Worm (Caenorhabditis elegans) whole organism, L1 larva: Measurements from ENCODE around the gene zip-1.

Experiments used
- C34B4.2 ChIP-seq: sonication (generic microtip); optimal IDR thresholded peaks from 2 replicates; lab custom pipeline; 2017; ENCODE audit warnings: mild to moderate bottlenecking, missing genetic modification characterization, missing compliant biosample characterization
- Y116A8C.19 ChIP-seq: sonication (generic microtip); optimal IDR thresholded peaks from 2 replicates; lab custom pipeline; 2016; ENCODE audit warnings: missing compliant biosample characterization, missing genetic modification characterization, borderline replicate concordance
- ama-1 ChIP-seq: fragments of 150-350 bp; optimal IDR thresholded peaks from 2 replicates; lab custom pipeline; 2014
- blmp-1 ChIP-seq: fragments of 150-350 bp; optimal IDR thresholded peaks from 2 replicates; lab custom pipeline; 2014; ENCODE audit warnings: missing biosample characterization, missing genetic modification characterization
- ceh-8 ChIP-seq: fragments of 200-800 bp; sonication (Bioruptor generic); optimal IDR thresholded peaks from 2 replicates; lab custom pipeline; 2018; ENCODE audit warnings: mild to moderate bottlenecking, missing genetic modification characterization, moderate library complexity, missing compliant biosample characterization
- dpl-1 ChIP-seq, 3 experiments: fragments of 150-350 bp in 2 of 3; sonication (generic microtip) in 1 of 3; optimal IDR thresholded peaks; 2 replicates each; lab custom pipeline; 2014 to 2017; ENCODE audit warnings: missing biosample characterization in 3 of 3, missing genetic modification characterization in 3 of 3, missing genetic modification reagents in 3 of 3
- efl-1 ChIP-seq, 4 experiments: fragments of 150-350 bp; optimal IDR thresholded peaks in 3 of 4; peaks in 1 of 4; 1 replicate in 1 of 4; 2 replicates in 3 of 4; lab custom pipeline; 2014; ENCODE audit warnings: missing biosample characterization in 2 of 4, missing genetic modification characterization in 2 of 4, missing genetic modification reagents in 2 of 4
- efl-3 ChIP-seq: fragments of 200-800 bp; sonication (Bioruptor generic); optimal IDR thresholded peaks from 2 replicates; lab custom pipeline; 2018; ENCODE audit warnings: mild to moderate bottlenecking, missing genetic modification characterization, missing compliant biosample characterization
- elt-2 ChIP-seq: sonication (generic microtip); optimal IDR thresholded peaks from 2 replicates; lab custom pipeline; 2016; ENCODE audit warnings: missing genetic modification characterization, mild to moderate bottlenecking, inconsistent platforms, missing compliant biosample characterization, missing genetic modification reagents
- elt-3 ChIP-seq, 6 experiments: fragments of 150-350 bp in 1 of 6; sonication (generic microtip); optimal IDR thresholded peaks; 2 replicates each; lab custom pipeline; 2017 to 2018; ENCODE audit warnings: missing biosample characterization in 6 of 6, missing genetic modification characterization in 6 of 6, inconsistent platforms in 1 of 6
- fkh-4 ChIP-seq: sonication (generic microtip); optimal IDR thresholded peaks from 2 replicates; lab custom pipeline; 2016; ENCODE audit warnings: missing compliant biosample characterization, missing genetic modification characterization, borderline replicate concordance
- grh-1 ChIP-seq: fragments of 200-800 bp; sonication (Bioruptor generic); IDR thresholded peaks from 2 replicates; pipeline ENCODE4 v1.3.6; 2022; ENCODE audit warnings: missing genetic modification reagents, missing genetic modification characterization, missing compliant biosample characterization
- hlh-17 ChIP-seq: fragments of 200-800 bp; sonication (Bioruptor generic); optimal IDR thresholded peaks from 2 replicates; lab custom pipeline; 2018; ENCODE audit warnings: missing genetic modification characterization, mild to moderate bottlenecking, missing compliant biosample characterization, moderate library complexity, borderline replicate concordance
- isw-1 ChIP-seq: fragments of 200-800 bp; sonication (Bioruptor generic); IDR thresholded peaks from 2 replicates; pipeline ENCODE4 v1.3.6; 2022; ENCODE audit warnings: missing genetic modification characterization, missing compliant biosample characterization
- jun-1 ChIP-seq: fragments of 150-350 bp; optimal IDR thresholded peaks from 2 replicates; lab custom pipeline; 2014; ENCODE audit warnings: missing biosample characterization, missing genetic modification reagents, missing genetic modification characterization
- lin-15B ChIP-seq: fragments of 150-350 bp; sonication (generic microtip); optimal IDR thresholded peaks from 3 replicates; lab custom pipeline; 2014; ENCODE audit warnings: missing biosample characterization, missing genetic modification characterization
- lin-35 ChIP-seq, 2 experiments: fragments of 150-350 bp; optimal IDR thresholded peaks; 2 replicates each; lab custom pipeline; 2014; ENCODE audit warnings: missing biosample characterization in 2 of 2, missing genetic modification characterization in 2 of 2, missing genetic modification reagents in 2 of 2
- lin-39 ChIP-seq: fragments of 150-350 bp; optimal IDR thresholded peaks from 2 replicates; lab custom pipeline; 2014; ENCODE audit warnings: missing biosample characterization, missing genetic modification reagents, missing genetic modification characterization
- lsy-2 ChIP-seq, 2 experiments: fragments of 150-350 bp; optimal IDR thresholded peaks; 2 replicates each; lab custom pipeline; 2014; ENCODE audit warnings: missing biosample characterization in 2 of 2, missing genetic modification characterization in 2 of 2
- mab-9 ChIP-seq: fragments of 200-800 bp; sonication (Bioruptor generic); IDR thresholded peaks from 2 replicates; pipeline ENCODE4 v1.3.6; 2022; ENCODE audit warnings: missing genetic modification reagents, missing genetic modification characterization, missing compliant biosample characterization
- mdl-1 ChIP-seq, 2 experiments: fragments of 150-350 bp; optimal IDR thresholded peaks; 2 replicates each; lab custom pipeline; 2014 to 2017; ENCODE audit warnings: missing biosample characterization in 2 of 2, missing genetic modification characterization in 2 of 2, inconsistent platforms in 1 of 2
- mef-2 ChIP-seq: fragments of 150-350 bp; optimal IDR thresholded peaks from 2 replicates; lab custom pipeline; 2014; ENCODE audit warnings: missing biosample characterization, missing genetic modification characterization
- nhr-11 ChIP-seq: fragments of 150-350 bp; optimal IDR thresholded peaks from 2 replicates; lab custom pipeline; 2014; ENCODE audit warnings: missing biosample characterization, missing genetic modification characterization
- nhr-12 ChIP-seq: sonication (generic microtip); optimal IDR thresholded peaks from 2 replicates; lab custom pipeline; 2017; ENCODE audit warnings: missing biosample characterization, missing genetic modification characterization
- nhr-19 ChIP-seq: fragments of 200-800 bp; sonication (Bioruptor generic); conservative IDR thresholded peaks from 2 replicates; pipeline ENCODE4 v1.3.6; 2022; ENCODE audit warnings: missing genetic modification characterization, missing compliant biosample characterization
- nhr-47 ChIP-seq: sonication (generic microtip); optimal IDR thresholded peaks from 2 replicates; lab custom pipeline; 2016; ENCODE audit warnings: mild to moderate bottlenecking, missing genetic modification characterization, moderate library complexity, missing compliant biosample characterization
- nhr-71 ChIP-seq: sonication (generic microtip); optimal IDR thresholded peaks from 2 replicates; lab custom pipeline; 2016; ENCODE audit warnings: mild to moderate bottlenecking, missing genetic modification characterization, moderate library complexity, missing compliant biosample characterization
- nhr-77 ChIP-seq: fragments of 150-350 bp; optimal IDR thresholded peaks from 2 replicates; lab custom pipeline; 2014; ENCODE audit warnings: missing biosample characterization, missing genetic modification characterization
- nhr-85 ChIP-seq: sonication (generic microtip); peaks from one replicate; lab custom pipeline; 2016; ENCODE audit warnings: missing genetic modification characterization, inconsistent platforms, missing compliant biosample characterization
- nhr-90 ChIP-seq: sonication (generic microtip); optimal IDR thresholded peaks from 2 replicates; lab custom pipeline; 2016; ENCODE audit warnings: mild to moderate bottlenecking, missing genetic modification characterization, missing compliant biosample characterization; ENCODE audit not compliant: poor library complexity
- skn-1 ChIP-seq: fragments of 150-350 bp; optimal IDR thresholded peaks from 2 replicates; lab custom pipeline; 2014; ENCODE audit warnings: missing biosample characterization, missing genetic modification characterization
- snpc-4 ChIP-seq: fragments of 150-350 bp; optimal IDR thresholded peaks from 2 replicates; lab custom pipeline; 2014; ENCODE audit warnings: missing biosample characterization, missing genetic modification characterization
- snu-23 ChIP-seq: sonication (generic microtip); optimal IDR thresholded peaks from 2 replicates; lab custom pipeline; 2016; ENCODE audit warnings: missing genetic modification characterization, missing compliant biosample characterization
- sptf-1 ChIP-seq: fragments of 150-350 bp; optimal IDR thresholded peaks from 2 replicates; lab custom pipeline; 2014; ENCODE audit warnings: missing biosample characterization, missing genetic modification characterization
- sup-37 ChIP-seq: fragments of 200-800 bp; sonication (Bioruptor generic); optimal IDR thresholded peaks from 2 replicates; lab custom pipeline; 2018; ENCODE audit warnings: mild to moderate bottlenecking, missing genetic modification characterization, missing compliant biosample characterization
- swsn-7 ChIP-seq: sonication (generic microtip); optimal IDR thresholded peaks from 2 replicates; lab custom pipeline; 2016; ENCODE audit warnings: missing genetic modification characterization, missing compliant biosample characterization
- unc-130 ChIP-seq: fragments of 150-350 bp; optimal IDR thresholded peaks from 2 replicates; lab custom pipeline; 2017; ENCODE audit warnings: missing biosample characterization, missing genetic modification characterization, inconsistent platforms
- zip-4 ChIP-seq: fragments of 200-800 bp; sonication (Bioruptor generic); optimal IDR thresholded peaks from 2 replicates; lab custom pipeline; 2018; ENCODE audit warnings: mild to moderate bottlenecking, missing genetic modification characterization, moderate library complexity, missing compliant biosample characterization
- ztf-11 ChIP-seq, 2 experiments: sonication (generic microtip); optimal IDR thresholded peaks; 2 replicates each; lab custom pipeline; 2016 to 2017; ENCODE audit warnings: missing genetic modification characterization in 2 of 2, missing biosample characterization in 1 of 2, missing compliant biosample characterization in 1 of 2

The zip-1 gene

ce11 chrIII:12303084-12303483 is 30.5 kb upstream of the zip-1 start, which contains the start of gene mrp-8:
TSS of gene mrp-8 (minus strand) at chrIII:12303184.
- TF ChIP-seq nhr-77 (no peak), swsn-7 (tag; lab: Kevin White, UChicago) (no peak), sup-37 (no peak), nhr-12 (tag; lab: Kevin White, UChicago) (no peak), ztf-11 (tag; optimal IDR thresholded peaks at IDR 0.05; lab: Kevin White, UChicago) (no peak), sptf-1 (tag; lab: Kevin White, UChicago) (no peak), grh-1 (no peak)

- TF ChIP-seq hlh-17 (GFP tag; lab: Kevin White, UChicago) (no peak), elt-3 (tag; optimal IDR thresholded peaks at IDR 0.05; lab: Kevin White, UChicago) (peak in 1 of 6 experiments; percentile 21), swsn-7 (tag; lab: Kevin White, UChicago) (no peak), fkh-4 (tag; lab: Kevin White, UChicago) (no peak), nhr-90 (tag; lab: Kevin White, UChicago) (no peak), efl-1 (optimal IDR thresholded peaks at IDR 0.05; lab: Kevin White, UChicago) (peak in 1 of 2 experiments; percentile 15), efl-1 (GFP tag; optimal IDR thresholded peaks at IDR 0.05 in 1 of 2; lab: Kevin White, UChicago) (peak in 1 of 2 experiments; percentile 76), grh-1 (no peak), mdl-1 (tag; optimal IDR thresholded peaks at IDR 0.05; lab: Kevin White, UChicago) (no peak), lin-35 (GFP tag; optimal IDR thresholded peaks at IDR 0.05; lab: Kevin White, UChicago) (peak in 1 of 2 experiments; percentile 34), blmp-1 (tag; lab: Kevin White, UChicago) (peak; percentile 10), efl-3 (no peak), nhr-85 (peak; percentile 24), skn-1 (tag; lab: Kevin White, UChicago) (peak; percentile 37)
Observed at ce11 chrIII:12304805-12305377, 28.7 kb upstream of the zip-1 start.

DNA sequence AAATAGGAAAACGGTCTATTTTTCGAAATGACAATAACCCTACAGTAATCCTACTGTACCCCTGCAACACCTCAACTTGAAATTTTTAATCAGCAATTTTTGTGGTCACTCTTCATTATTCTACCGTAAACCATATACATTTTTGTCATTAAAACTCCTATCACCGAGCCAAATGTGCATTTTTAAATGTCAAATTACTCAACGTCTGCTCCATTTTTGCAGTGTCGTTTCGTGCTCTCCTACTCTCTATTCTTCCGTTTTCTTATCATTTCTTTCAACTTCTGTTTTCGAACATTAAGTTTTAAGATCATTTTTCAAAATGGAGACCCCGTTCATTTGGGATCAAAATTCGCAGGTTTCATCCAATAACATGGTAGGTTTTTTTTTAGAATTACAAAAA is 26.1 kb upstream of the zip-1 start, which contains the start of gene pqn-92:
TSS of gene pqn-92 (plus strand) at position 307 of the 400 bp plus-strand sequence.
- no peak for TF ChIP-seq ztf-11 (tag; optimal IDR thresholded peaks at IDR 0.05; lab: Kevin White, UChicago)
- TF ChIP-seq mef-2 (tag; lab: Kevin White, UChicago) = no peak
- TF ChIP-seq elt-2 (tag; lab: Kevin White, UChicago) = no peak

ce11 chrIII:12312886-12313285 is 20.7 kb upstream of the zip-1 start, which contains the start of gene Y75B8A.39:
TSS of gene Y75B8A.39 (plus strand) at chrIII:12313186.
- no peak for TF ChIP-seq lin-39 (tag; lab: Kevin White, UChicago)
- no peak for TF ChIP-seq Y116A8C.19 (tag; lab: Kevin White, UChicago)
- no peak for TF ChIP-seq skn-1 (tag; lab: Kevin White, UChicago)
- no peak for TF ChIP-seq elt-2 (tag; lab: Kevin White, UChicago)
- TF ChIP-seq zip-4 (GFP tag; lab: Kevin White, UChicago) = no peak
- TF ChIP-seq nhr-19 (GFP tag; lab: Robert Waterston, UW) = no peak
- no peak for TF ChIP-seq lin-35 (GFP tag; optimal IDR thresholded peaks at IDR 0.05; lab: Kevin White, UChicago)
- TF ChIP-seq mef-2 (tag; lab: Kevin White, UChicago) = no peak
- no peak for TF ChIP-seq blmp-1 (tag; lab: Kevin White, UChicago)
- TF ChIP-seq ceh-8 (GFP tag; lab: Kevin White, UChicago) = no peak
- TF ChIP-seq dpl-1 (GFP tag; optimal IDR thresholded peaks at IDR 0.05; lab: Kevin White, UChicago) = no peak
- TF ChIP-seq snpc-4 (tag; lab: Kevin White, UChicago) = no peak
- no peak for TF ChIP-seq jun-1 (tag; lab: Kevin White, UChicago)

DNA sequence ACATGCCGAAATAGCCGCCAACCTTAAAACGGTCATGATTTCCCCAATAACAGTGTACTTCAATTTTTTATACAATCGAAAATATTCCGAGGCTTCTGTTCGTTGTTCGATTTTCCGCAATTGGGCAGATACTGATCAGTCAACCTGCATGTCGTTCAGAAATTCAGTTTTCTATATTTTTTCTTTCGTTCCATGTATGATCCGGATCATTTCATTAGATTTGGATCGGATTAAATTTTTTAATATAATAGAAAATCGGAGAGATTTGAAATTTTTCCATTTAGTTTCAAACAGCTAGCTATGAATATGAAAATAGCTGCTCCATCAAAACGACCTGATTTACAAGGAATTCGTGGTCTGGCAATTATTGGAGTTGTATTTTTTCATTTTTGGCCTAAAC is 18.4 kb upstream of the zip-1 start, which contains the start of gene Y75B8A.37:
TSS of gene Y75B8A.37 (plus strand) at position 301 of the 400 bp plus-strand sequence.
- TF ChIP-seq nhr-47 (tag; lab: Kevin White, UChicago) (no peak), ama-1 (no peak), lsy-2 (tag; optimal IDR thresholded peaks at IDR 0.05; lab: Kevin White, UChicago) (no peak), nhr-71 (tag; lab: Kevin White, UChicago) (no peak), lin-15B (tag; lab: Kevin White, UChicago) (no peak), unc-130 (no peak), lin-39 (tag; lab: Kevin White, UChicago) (no peak), mab-9 (GFP tag; lab: Robert Waterston, UW) (no peak), efl-3 (no peak), snu-23 (GFP tag; lab: Kevin White, UChicago) (no peak), fkh-4 (tag; lab: Kevin White, UChicago) (no peak), sptf-1 (tag; lab: Kevin White, UChicago) (no peak), skn-1 (tag; lab: Kevin White, UChicago) (no peak), nhr-11 (tag; lab: Kevin White, UChicago) (no peak), C34B4.2 (tag; lab: Kevin White, UChicago) (no peak), isw-1 (no peak)
